Worm (Caenorhabditis elegans) whole organism, L2 larva: ENCODE data around the gene srz-78.

Experiments used
- C34F6.9 ChIP-seq: fragments of 150-350 bp; optimal IDR thresholded peaks from 2 replicates; lab custom pipeline; 2014; ENCODE audit warnings: missing biosample characterization, missing genetic modification characterization
- F13H6.1 ChIP-seq: sonication (generic microtip); optimal IDR thresholded peaks from 2 replicates; lab custom pipeline; 2016; ENCODE audit warnings: missing genetic modification characterization, missing compliant biosample characterization
- R02D3.7 ChIP-seq: fragments of 150-350 bp; optimal IDR thresholded peaks from 2 replicates; lab custom pipeline; 2014; ENCODE audit warnings: missing biosample characterization, missing genetic modification characterization
- Y55F3AM.14 ChIP-seq: fragments of 200-800 bp; sonication (Bioruptor generic); optimal IDR thresholded peaks from 2 replicates; lab custom pipeline; 2018; ENCODE audit warnings: mild to moderate bottlenecking, missing genetic modification characterization, missing compliant biosample characterization
- ZK546.5 ChIP-seq: sonication (generic microtip); optimal IDR thresholded peaks from 2 replicates; lab custom pipeline; 2017; ENCODE audit warnings: missing biosample characterization, missing genetic modification characterization
- alr-1 ChIP-seq: fragments of 150-350 bp; optimal IDR thresholded peaks from 2 replicates; lab custom pipeline; 2014; ENCODE audit warnings: missing biosample characterization, missing genetic modification characterization
- aly-2 ChIP-seq: fragments of 150-350 bp; optimal IDR thresholded peaks from 2 replicates; lab custom pipeline; 2014; ENCODE audit warnings: missing biosample characterization, missing genetic modification characterization
- ama-1 ChIP-seq: fragments of 150-350 bp; optimal IDR thresholded peaks from 2 replicates; lab custom pipeline; 2018; ENCODE audit warnings: inconsistent platforms
- blmp-1 ChIP-seq: sonication (generic microtip); optimal IDR thresholded peaks from 2 replicates; lab custom pipeline; 2017; ENCODE audit warnings: missing genetic modification characterization, mild to moderate bottlenecking, missing compliant biosample characterization, antibody characterized with exemption, moderate library complexity; ENCODE audit not compliant: insufficient read depth
- crh-2 ChIP-seq: sonication (generic microtip); optimal IDR thresholded peaks from 2 replicates; lab custom pipeline; 2017; ENCODE audit warnings: missing biosample characterization, missing genetic modification characterization
- dmd-4 ChIP-seq: sonication (generic microtip); optimal IDR thresholded peaks from 2 replicates; lab custom pipeline; 2017; ENCODE audit warnings: missing biosample characterization, missing genetic modification characterization
- egl-27 ChIP-seq: sonication (generic microtip); optimal IDR thresholded peaks from 3 replicates; lab custom pipeline; 2017; ENCODE audit warnings: missing biosample characterization, missing genetic modification reagents, missing genetic modification characterization
- elt-1 ChIP-seq: fragments of 150-350 bp; optimal IDR thresholded peaks from 2 replicates; lab custom pipeline; 2014; ENCODE audit warnings: missing biosample characterization, missing genetic modification characterization
- elt-3 ChIP-seq: sonication (generic microtip); optimal IDR thresholded peaks from 2 replicates; lab custom pipeline; 2017; ENCODE audit warnings: missing biosample characterization, missing genetic modification characterization
- fos-1 ChIP-seq: fragments of 150-350 bp; optimal IDR thresholded peaks from 2 replicates; lab custom pipeline; 2014; ENCODE audit warnings: missing biosample characterization, missing genetic modification characterization
- gmeb-1 ChIP-seq: fragments of 150-350 bp; optimal IDR thresholded peaks from 2 replicates; lab custom pipeline; 2014; ENCODE audit warnings: missing biosample characterization, missing genetic modification characterization
- lin-11 ChIP-seq: fragments of 150-350 bp; sonication (generic microtip); optimal IDR thresholded peaks from 2 replicates; lab custom pipeline; 2014; ENCODE audit warnings: missing biosample characterization, missing genetic modification characterization, inconsistent platforms, mixed read lengths
- lin-13 ChIP-seq: fragments of 150-350 bp; optimal IDR thresholded peaks from 2 replicates; lab custom pipeline; 2014; ENCODE audit warnings: missing biosample characterization, missing genetic modification reagents, missing genetic modification characterization
- lsy-2 ChIP-seq, 2 experiments: fragments of 150-350 bp in 1 of 2; sonication (generic microtip) in 1 of 2; optimal IDR thresholded peaks; 2 replicates each; lab custom pipeline; 2014 to 2017; ENCODE audit warnings: missing biosample characterization in 2 of 2, missing genetic modification characterization in 2 of 2
- mab-5 ChIP-seq: fragments of 150-350 bp; optimal IDR thresholded peaks from 2 replicates; lab custom pipeline; 2014; ENCODE audit warnings: missing biosample characterization, missing genetic modification characterization
- nhr-12 ChIP-seq: fragments of 150-350 bp; optimal IDR thresholded peaks from 2 replicates; lab custom pipeline; 2014; ENCODE audit warnings: missing biosample characterization, missing genetic modification characterization
- nhr-129 ChIP-seq: fragments of 150-350 bp; optimal IDR thresholded peaks from 2 replicates; lab custom pipeline; 2014; ENCODE audit warnings: missing biosample characterization, missing genetic modification characterization
- nhr-21 ChIP-seq: fragments of 150-350 bp; optimal IDR thresholded peaks from 2 replicates; lab custom pipeline; 2014; ENCODE audit warnings: missing biosample characterization, missing genetic modification characterization
- nhr-23 ChIP-seq: fragments of 150-350 bp; optimal IDR thresholded peaks from 2 replicates; lab custom pipeline; 2014; ENCODE audit warnings: missing biosample characterization, missing genetic modification reagents, missing genetic modification characterization
- nhr-237 ChIP-seq: fragments of 150-350 bp; optimal IDR thresholded peaks from 2 replicates; lab custom pipeline; 2014; ENCODE audit warnings: missing biosample characterization, missing genetic modification characterization
- nhr-25 ChIP-seq: fragments of 150-350 bp; sonication (generic microtip); optimal IDR thresholded peaks from 3 replicates; lab custom pipeline; 2014; ENCODE audit warnings: missing biosample characterization, missing genetic modification characterization
- nhr-6 ChIP-seq: fragments of 150-350 bp; optimal IDR thresholded peaks from 2 replicates; lab custom pipeline; 2014; ENCODE audit warnings: missing biosample characterization, missing genetic modification characterization
- nhr-77 ChIP-seq: fragments of 150-350 bp; optimal IDR thresholded peaks from 2 replicates; lab custom pipeline; 2014; ENCODE audit warnings: missing biosample characterization, missing genetic modification characterization
- peb-1 ChIP-seq: fragments of 150-350 bp; optimal IDR thresholded peaks from 2 replicates; lab custom pipeline; 2014; ENCODE audit warnings: missing biosample characterization, missing genetic modification characterization
- skn-1 ChIP-seq: sonication (generic microtip); optimal IDR thresholded peaks from 2 replicates; lab custom pipeline; 2017; ENCODE audit warnings: missing biosample characterization, missing genetic modification characterization
- sma-3 ChIP-seq: sonication (generic microtip); optimal IDR thresholded peaks from 2 replicates; lab custom pipeline; 2016; ENCODE audit warnings: missing genetic modification reagents, missing genetic modification characterization, missing compliant biosample characterization
- sma-9 ChIP-seq, 2 experiments: fragments of 150-350 bp in 1 of 2; sonication (generic microtip) in 1 of 2; optimal IDR thresholded peaks; 2 replicates each; lab custom pipeline; 2014 to 2016; ENCODE audit warnings: missing genetic modification characterization in 2 of 2, mild to moderate bottlenecking in 1 of 2, missing biosample characterization in 1 of 2, missing compliant biosample characterization in 1 of 2, missing genetic modification reagents in 1 of 2, moderate library complexity in 1 of 2
- snpc-4 ChIP-seq: fragments of 150-350 bp; optimal IDR thresholded peaks from 2 replicates; lab custom pipeline; 2014; ENCODE audit warnings: missing biosample characterization, missing genetic modification characterization
- unc-55 ChIP-seq: fragments of 150-350 bp; sonication (generic microtip); optimal IDR thresholded peaks from 3 replicates; lab custom pipeline; 2014; ENCODE audit warnings: missing biosample characterization, missing genetic modification reagents, missing genetic modification characterization
- unc-62 ChIP-seq: fragments of 150-350 bp; optimal IDR thresholded peaks from 2 replicates; lab custom pipeline; 2014; ENCODE audit warnings: missing biosample characterization, missing genetic modification reagents, missing genetic modification characterization
- zag-1 ChIP-seq: fragments of 150-350 bp; optimal IDR thresholded peaks from 2 replicates; lab custom pipeline; 2014; ENCODE audit warnings: missing biosample characterization, missing genetic modification characterization
- ztf-4 ChIP-seq: fragments of 150-350 bp; optimal IDR thresholded peaks from 2 replicates; lab custom pipeline; 2014; ENCODE audit warnings: missing biosample characterization, missing genetic modification characterization

The srz-78 gene

ce11 chrIV:3521710-3522109 lies 30.1 kb downstream of the srz-78 start:
- TF ChIP-seq ztf-4 (no peak), lin-13 (GFP tag; lab: Kevin White, UChicago) (no peak), lsy-2 (tag; optimal IDR thresholded peaks at IDR 0.05; lab: Kevin White, UChicago) (no peak), R02D3.7 (tag; lab: Kevin White, UChicago) (no peak), F13H6.1 (tag; lab: Kevin White, UChicago) (no peak), skn-1 (tag; lab: Kevin White, UChicago) (no peak), sma-9 (GFP tag; optimal IDR thresholded peaks at IDR 0.05; lab: Kevin White, UChicago) (no peak), sma-9 (tag; optimal IDR thresholded peaks at IDR 0.05; lab: Kevin White, UChicago) (no peak), mab-5 (tag; lab: Kevin White, UChicago) (no peak), egl-27 (tag; lab: Kevin White, UChicago) (no peak), dmd-4 (no peak), nhr-23 (no peak), nhr-237 (tag; lab: Kevin White, UChicago) (no peak), ZK546.5 (no peak), sma-3 (GFP tag; lab: Kevin White, UChicago) (no peak), elt-3 (no peak), snpc-4 (tag; lab: Kevin White, UChicago) (no peak), nhr-77 (no peak)

- TF ChIP-seq sma-9 (GFP tag; optimal IDR thresholded peaks at IDR 0.05; lab: Kevin White, UChicago) (no peak), sma-9 (tag; optimal IDR thresholded peaks at IDR 0.05; lab: Kevin White, UChicago) (no peak), crh-2 (tag; lab: Kevin White, UChicago) (no peak), peb-1 (no peak), Y55F3AM.14 (GFP tag; lab: Kevin White, UChicago) (no peak), fos-1 (tag; lab: Kevin White, UChicago) (no peak), egl-27 (tag; lab: Kevin White, UChicago) (no peak), nhr-25 (tag; lab: Kevin White, UChicago) (no peak), ztf-4 (no peak), dmd-4 (no peak), nhr-12 (tag; lab: Kevin White, UChicago) (no peak), zag-1 (tag; lab: Kevin White, UChicago) (no peak), nhr-6 (tag; lab: Kevin White, UChicago) (no peak), aly-2 (tag; lab: Kevin White, UChicago) (no peak), elt-3 (no peak), alr-1 (tag; lab: Kevin White, UChicago) (no peak), sma-3 (GFP tag; lab: Kevin White, UChicago) (no peak)
Measured at ce11 chrIV:3523419-3523818, 31.8 kb downstream of the srz-78 start.

- peak; percentile 33 for TF ChIP-seq gmeb-1 (tag; lab: Kevin White, UChicago)
- TF ChIP-seq unc-55: peak; percentile 36
- no peak for TF ChIP-seq blmp-1 (tag; lab: Kevin White, UChicago)
- TF ChIP-seq nhr-237 (tag; lab: Kevin White, UChicago): no peak
- no peak for TF ChIP-seq ztf-4
- TF ChIP-seq elt-1 (tag; lab: Kevin White, UChicago): no peak
- TF ChIP-seq lin-13 (GFP tag; lab: Kevin White, UChicago): peak; percentile 27
- TF ChIP-seq nhr-21: peak; percentile 17
- peak; percentile 55 for TF ChIP-seq Y55F3AM.14 (GFP tag; lab: Kevin White, UChicago)
- no peak for TF ChIP-seq R02D3.7 (tag; lab: Kevin White, UChicago)
- peak in 1 of 2 experiments; percentile 51 for TF ChIP-seq lsy-2 (tag; optimal IDR thresholded peaks at IDR 0.05; lab: Kevin White, UChicago)
- TF ChIP-seq unc-62 (GFP tag; lab: Kevin White, UChicago): no peak
- no peak for TF ChIP-seq snpc-4 (tag; lab: Kevin White, UChicago)
- peak; percentile 48 for TF ChIP-seq crh-2 (tag; lab: Kevin White, UChicago)
- no peak for TF ChIP-seq ama-1 (lab: Kevin White, UChicago)
- TF ChIP-seq lin-11 (tag; lab: Kevin White, UChicago): peak; percentile 44
- peak; percentile 43 for TF ChIP-seq sma-9 (GFP tag; optimal IDR thresholded peaks at IDR 0.05; lab: Kevin White, UChicago)
- TF ChIP-seq sma-9 (tag; optimal IDR thresholded peaks at IDR 0.05; lab: Kevin White, UChicago): no peak
- TF ChIP-seq sma-3 (GFP tag; lab: Kevin White, UChicago): peak; percentile 37
- TF ChIP-seq F13H6.1 (tag; lab: Kevin White, UChicago): peak; percentile 39
- TF ChIP-seq nhr-25 (tag; lab: Kevin White, UChicago): no peak
- TF ChIP-seq C34F6.9 (tag; lab: Kevin White, UChicago): peak; percentile 51
- TF ChIP-seq nhr-129 (tag; lab: Kevin White, UChicago): peak; percentile 77
Measured at ce11 chrIV:3524584-3525020, 33.0 kb downstream of the srz-78 start.
